Worm (Caenorhabditis elegans): Measurements from ENCODE around the gene F29B9.7.

DNA sequence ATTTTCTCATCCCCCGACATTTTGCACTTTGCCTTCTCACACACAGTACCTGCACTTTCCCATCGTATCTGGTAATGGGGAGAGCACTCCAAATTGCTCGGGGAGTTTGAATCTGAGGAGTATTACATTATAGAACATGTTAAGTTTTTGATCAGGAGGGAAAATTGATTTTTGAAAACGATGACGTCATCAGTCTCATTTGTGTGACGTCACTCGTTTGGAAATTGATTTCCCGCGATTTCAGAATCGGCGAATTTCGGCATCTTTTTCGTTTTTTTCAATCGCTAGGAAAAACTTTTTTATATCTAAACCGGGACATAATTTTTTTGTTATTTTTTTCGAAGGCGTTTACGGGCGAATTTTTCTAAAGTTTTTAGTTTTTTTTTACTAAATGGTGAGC is 23.8 kb downstream of the F29B9.7 start:
- TF ChIP-seq lin-13 (tag; optimal IDR thresholded peaks at IDR 0.05) (no peak), blmp-1 (tag; optimal IDR thresholded peaks at IDR 0.05) (no peak), ceh-83 (GFP tag; optimal IDR thresholded peaks at IDR 0.05) (no peak), unc-39 (tag; optimal IDR thresholded peaks at IDR 0.05) (no peak), snpc-4 (tag; optimal IDR thresholded peaks at IDR 0.05) (no peak), drap-1 (GFP tag; optimal IDR thresholded peaks at IDR 0.05) (no peak), nhr-28 (tag; optimal IDR thresholded peaks at IDR 0.05) (no peak), nhr-12 (tag; optimal IDR thresholded peaks at IDR 0.05) (no peak), lsy-2 (tag; optimal IDR thresholded peaks at IDR 0.05) (no peak), pha-4 (tag; optimal IDR thresholded peaks at IDR 0.05) (no peak), elt-1 (tag; optimal IDR thresholded peaks at IDR 0.05; ENCODE audit: borderline replicate concordance, insufficient read depth) (no peak), ztf-11 (tag; optimal IDR thresholded peaks at IDR 0.05) (no peak)

All from whole organism, mixed stage, embryonic.